Fruit fly (Drosophila melanogaster) whole organism, embryonic: ENCODE results near the gene ssp3.

Experiments used
- CG1024 ChIP-seq: fragments of 200-800 bp; sonication (Bioruptor generic); IDR thresholded peaks from 2 replicates; pipeline ENCODE4 v1.3.6; 2022; ENCODE audit warnings: missing biosample characterization, missing genetic modification characterization
- CG11695 ChIP-seq: fragments of 200-800 bp; sonication (Bioruptor generic); IDR thresholded peaks from 3 replicates; pipeline ENCODE4 v1.3.6; 2022; ENCODE audit warnings: missing biosample characterization, missing genetic modification characterization
- CG13775 ChIP-seq: fragments of 200-800 bp; sonication (Bioruptor generic); optimal IDR thresholded peaks from 3 replicates; lab custom pipeline; 2017; ENCODE audit warnings: missing biosample characterization, mild to moderate bottlenecking, missing genetic modification characterization
- CG14710 ChIP-seq: fragments of 200-800 bp; sonication (Bioruptor generic); optimal IDR thresholded peaks from 3 replicates; lab custom pipeline; 2019; ENCODE audit warnings: missing biosample characterization, mild to moderate bottlenecking, missing genetic modification characterization, moderate library complexity
- CG15601 ChIP-seq: fragments of 200-800 bp; sonication (Bioruptor generic); optimal IDR thresholded peaks from 3 replicates; lab custom pipeline; 2019; ENCODE audit warnings: missing biosample characterization, mild to moderate bottlenecking, missing genetic modification characterization, moderate library complexity
- CG15696 ChIP-seq: fragments of 200-800 bp; sonication (Bioruptor generic); optimal IDR thresholded peaks from 2 replicates; lab custom pipeline; 2019; ENCODE audit warnings: missing biosample characterization, mild to moderate bottlenecking, missing genetic modification characterization, moderate library complexity
- CG17361 ChIP-seq: fragments of 200-800 bp; sonication (Bioruptor generic); IDR thresholded peaks from 3 replicates; pipeline ENCODE4 v1.3.6; 2022; ENCODE audit warnings: missing biosample characterization, missing genetic modification characterization
- CG18262 ChIP-seq: fragments of 200-800 bp; optimal IDR thresholded peaks from 3 replicates; lab custom pipeline; 2019; ENCODE audit warnings: missing biosample characterization, mild to moderate bottlenecking, missing genetic modification characterization, moderate library complexity
- CG2129 ChIP-seq: fragments of 200-800 bp; sonication (Bioruptor generic); IDR thresholded peaks from 2 replicates; pipeline ENCODE4 v1.3.6; 2022; ENCODE audit warnings: missing biosample characterization, missing genetic modification characterization; ENCODE audit not compliant: partially characterized antibody
- CG4820 ChIP-seq: fragments of 200-800 bp; sonication (Bioruptor generic); optimal IDR thresholded peaks from 3 replicates; lab custom pipeline; 2016; ENCODE audit warnings: missing biosample characterization, missing genetic modification characterization
- CG4854 ChIP-seq: fragments of 200-800 bp; sonication (Bioruptor generic); optimal IDR thresholded peaks from 2 replicates; lab custom pipeline; 2016; ENCODE audit warnings: missing biosample characterization, missing genetic modification characterization, inconsistent platforms
- CG6854 ChIP-seq: fragments of 200-800 bp; sonication (Bioruptor generic); optimal IDR thresholded peaks from 3 replicates; lab custom pipeline; 2017; ENCODE audit warnings: missing biosample characterization, mild to moderate bottlenecking, missing genetic modification characterization
- CG7963 ChIP-seq: fragments of 200-800 bp; sonication (Bioruptor generic); IDR thresholded peaks from 3 replicates; pipeline ENCODE4 v1.3.6; 2022; ENCODE audit warnings: missing biosample characterization, missing genetic modification characterization; ENCODE audit not compliant: partially characterized antibody
- CG8478 ChIP-seq: fragments of >200 bp; optimal IDR thresholded peaks from 2 replicates; lab custom pipeline; 2018
- Chrac-16 ChIP-seq: fragments of 200-800 bp; sonication (Bioruptor generic); optimal IDR thresholded peaks from 3 replicates; lab custom pipeline; 2016; ENCODE audit warnings: missing biosample characterization, missing genetic modification characterization
- Elba2 ChIP-seq: fragments of 200-800 bp; sonication (Bioruptor generic); optimal IDR thresholded peaks from 3 replicates; lab custom pipeline; 2016; ENCODE audit warnings: missing biosample characterization, missing genetic modification characterization
- Lim3 ChIP-seq: fragments of 200-800 bp; sonication (Bioruptor generic); IDR thresholded peaks from 2 replicates; pipeline ENCODE4 v1.3.6; 2022; ENCODE audit warnings: missing biosample characterization, missing genetic modification characterization
- MESR4 ChIP-seq: fragments of 200-800 bp; sonication (Bioruptor generic); optimal IDR thresholded peaks from 2 replicates; lab custom pipeline; 2018; ENCODE audit warnings: missing biosample characterization, mild to moderate bottlenecking, missing genetic modification characterization, moderate library complexity
- Med ChIP-seq: fragments of 200-800 bp; sonication (Bioruptor generic); peaks from one replicate; lab custom pipeline; 2016; ENCODE audit warnings: missing biosample characterization, missing genetic modification characterization, mild to moderate bottlenecking, inconsistent platforms, moderate library complexity
- Meics ChIP-seq: fragments of 200-800 bp; sonication (Bioruptor generic); optimal IDR thresholded peaks from 2 replicates; lab custom pipeline; 2017; ENCODE audit warnings: missing biosample characterization, mild to moderate bottlenecking, missing genetic modification characterization
- Mrtf ChIP-seq: fragments of 200-800 bp; sonication (Bioruptor generic); IDR thresholded peaks from 3 replicates; pipeline ENCODE4 v1.3.6; 2022; ENCODE audit warnings: missing biosample characterization, missing genetic modification characterization
- Myb ChIP-seq: fragments of 200-800 bp; sonication (Bioruptor generic); optimal IDR thresholded peaks from 2 replicates; lab custom pipeline; 2016; ENCODE audit warnings: missing biosample characterization, missing genetic modification characterization
- Neu2 ChIP-seq: fragments of 200-800 bp; sonication (Bioruptor generic); optimal IDR thresholded peaks from 3 replicates; lab custom pipeline; 2016; ENCODE audit warnings: missing biosample characterization, missing genetic modification characterization, borderline replicate concordance
- Sry-β ChIP-seq: fragments of 200-800 bp; sonication (Bioruptor generic); optimal IDR thresholded peaks from 2 replicates; lab custom pipeline; 2018; ENCODE audit warnings: missing biosample characterization, mild to moderate bottlenecking, missing genetic modification characterization, moderate library complexity
- Tbp ChIP-seq: fragments of >200 bp; optimal IDR thresholded peaks from 2 replicates; lab custom pipeline; 2018; ENCODE audit warnings: missing biosample characterization, missing genetic modification characterization
- Xrp1 ChIP-seq: fragments of 200-800 bp; sonication (Bioruptor generic); IDR thresholded peaks from 2 replicates; pipeline ENCODE4 v1.3.6; 2022; ENCODE audit warnings: missing biosample characterization, missing genetic modification characterization
- amos ChIP-seq: fragments of 200-800 bp; sonication (Bioruptor generic); IDR thresholded peaks from 2 replicates; pipeline ENCODE4 v1.3.6; 2022; ENCODE audit warnings: missing biosample characterization, missing genetic modification characterization; ENCODE audit not compliant: partially characterized antibody
- cato ChIP-seq: fragments of 200-800 bp; sonication (Bioruptor generic); optimal IDR thresholded peaks from 2 replicates; lab custom pipeline; 2016; ENCODE audit warnings: missing biosample characterization, missing genetic modification characterization, borderline replicate concordance
- chinmo ChIP-seq: fragments of 200-800 bp; sonication (Bioruptor generic); IDR thresholded peaks from 4 replicates; pipeline ENCODE4 v1.3.6; 2022; ENCODE audit warnings: missing biosample characterization, missing genetic modification characterization; ENCODE audit not compliant: partially characterized antibody
- chm ChIP-seq: fragments of 200-800 bp; sonication (Bioruptor generic); IDR thresholded peaks from 2 replicates; pipeline ENCODE4 v1.3.6; 2022; ENCODE audit warnings: missing biosample characterization, missing genetic modification characterization
- dan ChIP-seq: fragments of 200-800 bp; sonication (Bioruptor generic); IDR thresholded peaks from 2 replicates; pipeline ENCODE4 v1.3.6; 2022; ENCODE audit warnings: missing biosample characterization, missing genetic modification characterization
- dm ChIP-seq: fragments of 200-800 bp; sonication (Bioruptor generic); optimal IDR thresholded peaks from 3 replicates; lab custom pipeline; 2016; ENCODE audit warnings: missing biosample characterization, missing genetic modification characterization
- dysf ChIP-seq: fragments of 200-800 bp; sonication (Bioruptor generic); IDR thresholded peaks from 3 replicates; pipeline ENCODE4 v1.3.6; 2022; ENCODE audit warnings: missing biosample characterization, missing genetic modification characterization
- ftz-f1 ChIP-seq: fragments of 200-800 bp; sonication (Bioruptor generic); optimal IDR thresholded peaks from 2 replicates; lab custom pipeline; 2016; ENCODE audit warnings: missing biosample characterization, missing genetic modification characterization
- her ChIP-seq: fragments of 200-800 bp; sonication (Bioruptor generic); optimal IDR thresholded peaks from 2 replicates; lab custom pipeline; 2016; ENCODE audit warnings: missing biosample characterization, missing genetic modification characterization
- lola ChIP-seq, 3 experiments: fragments of >200 bp in 2 of 3; fragments of 200-800 bp in 1 of 3; sonication (Bioruptor generic) in 1 of 3; optimal IDR thresholded peaks; 2 replicates each; lab custom pipeline; 2017 to 2019; ENCODE audit warnings: missing biosample characterization in 3 of 3, missing genetic modification characterization in 3 of 3, mild to moderate bottlenecking in 1 of 3, moderate library complexity in 1 of 3
- nmo ChIP-seq: fragments of 200-800 bp; sonication (Bioruptor generic); optimal IDR thresholded peaks from 2 replicates; lab custom pipeline; 2018; ENCODE audit warnings: missing biosample characterization, mild to moderate bottlenecking, missing genetic modification characterization, moderate library complexity
- oc ChIP-seq: fragments of 200-800 bp; sonication (Bioruptor generic); optimal IDR thresholded peaks from 2 replicates; lab custom pipeline; 2018; ENCODE audit warnings: missing biosample characterization, mild to moderate bottlenecking, missing genetic modification characterization, moderate library complexity
- peb ChIP-seq: fragments of 200-800 bp; sonication (Bioruptor generic); IDR thresholded peaks from 2 replicates; pipeline ENCODE4 v1.3.6; 2022; ENCODE audit warnings: missing biosample characterization, missing genetic modification characterization
- row ChIP-seq: fragments of 200-800 bp; sonication (Bioruptor generic); IDR thresholded peaks from 3 replicates; pipeline ENCODE4 v1.3.6; 2022; ENCODE audit warnings: missing biosample characterization, missing genetic modification characterization
- run ChIP-seq: fragments of 200-800 bp; sonication (Bioruptor generic); optimal IDR thresholded peaks from 3 replicates; lab custom pipeline; 2018; ENCODE audit warnings: missing biosample characterization, mild to moderate bottlenecking, missing genetic modification characterization
- shn ChIP-seq: fragments of 200-800 bp; sonication (Bioruptor generic); optimal IDR thresholded peaks from 3 replicates; lab custom pipeline; 2016; ENCODE audit warnings: missing biosample characterization, missing genetic modification characterization
- slbo ChIP-seq: fragments of 200-800 bp; sonication (Bioruptor generic); IDR thresholded peaks from 2 replicates; pipeline ENCODE4 v1.3.6; 2022; ENCODE audit warnings: missing biosample characterization, missing genetic modification characterization
- sna ChIP-seq: fragments of 200-800 bp; sonication (Bioruptor generic); IDR thresholded peaks from 2 replicates; pipeline ENCODE4 v1.3.6; 2022; ENCODE audit warnings: missing biosample characterization, missing genetic modification characterization; ENCODE audit not compliant: partially characterized antibody
- sqz ChIP-seq: fragments of 200-800 bp; sonication (Bioruptor generic); optimal IDR thresholded peaks from 3 replicates; lab custom pipeline; 2018; ENCODE audit warnings: missing biosample characterization, mild to moderate bottlenecking, missing genetic modification characterization
- sr ChIP-seq: fragments of 200-800 bp; sonication (Bioruptor generic); IDR thresholded peaks from 3 replicates; pipeline ENCODE4 v1.3.6; 2022; ENCODE audit warnings: missing biosample characterization, missing genetic modification characterization
- tin ChIP-seq: fragments of 200-800 bp; sonication (Bioruptor generic); optimal IDR thresholded peaks from 3 replicates; lab custom pipeline; 2016; ENCODE audit warnings: missing biosample characterization, missing genetic modification characterization
- tll ChIP-seq, 2 experiments: fragments of 200-800 bp in 1 of 2; fragments of >200 bp in 1 of 2; sonication (Bioruptor generic) in 1 of 2; optimal IDR thresholded peaks; 2 replicates each; lab custom pipeline; 2017 to 2019; ENCODE audit warnings: missing biosample characterization in 2 of 2, missing genetic modification characterization in 2 of 2, mild to moderate bottlenecking in 1 of 2, moderate library complexity in 1 of 2
- tup ChIP-seq: fragments of 200-800 bp; sonication (Bioruptor generic); optimal IDR thresholded peaks from 2 replicates; lab custom pipeline; 2016; ENCODE audit warnings: missing biosample characterization, mild to moderate bottlenecking, missing genetic modification characterization, moderate library complexity
- twi ChIP-seq: fragments of 200-800 bp; optimal IDR thresholded peaks from 2 replicates; lab custom pipeline; 2019; ENCODE audit warnings: missing biosample characterization, mild to moderate bottlenecking, missing genetic modification characterization, moderate library complexity

Gene ssp3

dm6 chr2L:18944175-18945012 lies 634 bp upstream of the ssp3 start (continued):
- TF ChIP-seq dysf (GFP tag; lab: Robert Waterston, UW) (no peak), run (tag; lab: Kevin White, UChicago) (peak; percentile 39), Mrtf (GFP tag; lab: Robert Waterston, UW) (no peak), CG8478 (lab: Kevin White, UChicago) (no peak), tin (GFP tag; lab: Kevin White, UChicago) (no peak), CG11695 (no peak), nmo (GFP tag; lab: Kevin White, UChicago) (peak; percentile 0), Med (GFP tag; lab: Kevin White, UChicago) (peak; percentile 84), CG18262 (no peak), CG6854 (GFP tag; lab: Kevin White, UChicago) (no peak), dm (GFP tag; lab: Kevin White, UChicago) (peak; percentile 5), CG13775 (GFP tag; lab: Kevin White, UChicago) (no peak), amos (no peak), chm (GFP tag; lab: Robert Waterston, UW) (no peak), sr (GFP tag; lab: Robert Waterston, UW) (no peak), CG1024 (GFP tag; lab: Robert Waterston, UW) (no peak), CG15696 (tag; lab: Kevin White, UChicago) (no peak), CG15601 (peak; percentile 34), tll (GFP tag; optimal IDR thresholded peaks at IDR 0.05; lab: Kevin White, UChicago) (peak in 1 of 2 experiments; percentile 48), CG2129 (GFP tag; lab: Robert Waterston, UW) (no peak), oc (tag; lab: Kevin White, UChicago) (peak; percentile 65), CG17361 (GFP tag; lab: Robert Waterston, UW) (no peak), sna (GFP tag; lab: Robert Waterston, UW) (no peak), CG4820 (GFP tag; lab: Kevin White, UChicago) (no peak), Sry-β (no peak), Neu2 (GFP tag; lab: Kevin White, UChicago) (no peak), MESR4 (GFP tag; lab: Kevin White, UChicago) (no peak), sqz (GFP tag; lab: Kevin White, UChicago) (peak; percentile 40), ftz-f1 (peak; percentile 95), row (GFP tag; lab: Robert Waterston, UW) (no peak), Xrp1 (GFP tag; lab: Robert Waterston, UW) (no peak), her (no peak), Lim3 (no peak), Myb (GFP tag; lab: Kevin White, UChicago) (no peak), cato (GFP tag; lab: Kevin White, UChicago) (no peak), CG4854 (GFP tag; lab: Kevin White, UChicago) (no peak), lola (GFP tag; optimal IDR thresholded peaks at IDR 0.05; lab: Kevin White, UChicago) (no peak), chinmo (no peak), peb (GFP tag; lab: Robert Waterston, UW) (no peak), Chrac-16 (no peak), Tbp (GFP tag; lab: Kevin White, UChicago) (no peak), CG14710 (tag; lab: Kevin White, UChicago) (no peak), Elba2 (GFP tag; lab: Kevin White, UChicago) (no peak), shn (no peak), slbo (no peak), CG7963 (GFP tag; lab: Robert Waterston, UW) (no peak), twi (no peak), dan (GFP tag; lab: Robert Waterston, UW) (no peak), Meics (GFP tag; lab: Kevin White, UChicago) (no peak), tup (GFP tag; lab: Kevin White, UChicago) (no peak)
